ENCODE assay signal across 1 fruit fly cellular context in the genomic region with DNA sequence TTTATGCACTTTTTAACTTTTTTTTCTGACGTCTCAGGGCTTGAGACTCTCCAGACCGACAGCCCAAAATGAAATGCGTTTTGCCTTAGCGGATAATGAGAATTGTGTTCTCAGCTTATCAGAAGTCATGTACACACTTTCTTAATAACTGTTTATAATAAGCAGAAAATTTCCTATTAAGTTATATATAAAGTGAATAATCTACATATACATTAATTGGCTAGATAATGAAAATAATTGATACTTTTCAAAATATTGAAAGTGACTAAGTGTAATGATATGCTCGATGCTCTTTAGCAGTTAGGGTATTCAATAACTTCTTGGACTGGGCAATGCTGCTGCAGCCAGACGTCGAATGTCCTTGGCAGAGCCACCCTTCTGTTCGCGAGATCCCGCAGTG.
A peak's percentile ranks its signal among the peaks of the same experiment; 100 is the strongest.
TF ChIP-seq lines count a peak whose summit lies in the region.

No protein-coding gene starts in this region.

TF ChIP-seq in whole organism, prepupa, 60 proteins besides CTCF, POLR2A, EP300 and RAD21 (continued from another document):
- no peak for TF ChIP-seq CG11902 (GFP tag; optimal IDR thresholded peaks at IDR 0.05; lab: Kevin White, UChicago)
- no peak for TF ChIP-seq fkh (GFP tag; optimal IDR thresholded peaks at IDR 0.05; lab: Kevin White, UChicago)
- peak; percentile 9 for TF ChIP-seq Ets96B (tag; optimal IDR thresholded peaks at IDR 0.05; lab: Kevin White, UChicago)
- TF ChIP-seq svp (GFP tag; lab: Kevin White, UChicago) = peak; percentile 38
- no peak for TF ChIP-seq CG9139 (GFP tag; optimal IDR thresholded peaks at IDR 0.05; lab: Kevin White, UChicago)
- no peak for TF ChIP-seq fd85E (GFP tag; optimal IDR thresholded peaks at IDR 0.05; lab: Kevin White, UChicago)
- no peak for TF ChIP-seq fd59A (GFP tag; optimal IDR thresholded peaks at IDR 0.05; lab: Kevin White, UChicago)
- no peak for TF ChIP-seq Gug (GFP tag; IDR thresholded peaks at IDR 0.05; lab: Robert Waterston, UW)
- no peak for TF ChIP-seq CG6854 (GFP tag; optimal IDR thresholded peaks at IDR 0.05; lab: Kevin White, UChicago)
- TF ChIP-seq Blimp-1 (GFP tag; optimal IDR thresholded peaks at IDR 0.05; lab: Kevin White, UChicago) = no peak
- no peak for TF ChIP-seq achi (GFP tag; optimal IDR thresholded peaks at IDR 0.05; lab: Kevin White, UChicago)
